Worm (Caenorhabditis elegans) whole organism, early embryonic: Measurements from ENCODE around the gene lgc-39.

Source experiments
- B0310.2 ChIP-seq: sonication (generic microtip); optimal IDR thresholded peaks from 2 replicates; lab custom pipeline; 2016; ENCODE audit warnings: mild to moderate bottlenecking, missing genetic modification characterization, missing compliant biosample characterization
- aly-1 ChIP-seq: sonication (generic microtip); optimal IDR thresholded peaks from 2 replicates; lab custom pipeline; 2016; ENCODE audit warnings: missing genetic modification characterization, missing compliant biosample characterization
- ama-1 ChIP-seq: fragments of 150-350 bp; optimal IDR thresholded peaks from 2 replicates; lab custom pipeline; 2014
- ceh-36 ChIP-seq: sonication (generic microtip); optimal IDR thresholded peaks from 2 replicates; lab custom pipeline; 2016; ENCODE audit warnings: missing genetic modification characterization, inconsistent platforms, missing compliant biosample characterization
- ets-7 ChIP-seq: sonication (generic microtip); optimal IDR thresholded peaks from 2 replicates; lab custom pipeline; 2016; ENCODE audit warnings: missing genotype, missing genetic modification characterization, missing compliant biosample characterization
- flt-1 ChIP-seq: fragments of 200-800 bp; sonication (Bioruptor generic); IDR thresholded peaks from 2 replicates; pipeline ENCODE4 v1.3.6; 2022; ENCODE audit warnings: missing genetic modification characterization, missing compliant biosample characterization
- pes-1 ChIP-seq: fragments of 200-800 bp; sonication (Bioruptor generic); IDR thresholded peaks from 2 replicates; pipeline ENCODE4 v1.3.6; 2022; ENCODE audit warnings: missing genetic modification reagents, missing genetic modification characterization, missing compliant biosample characterization
- scrt-1 ChIP-seq: fragments of 200-800 bp; sonication (Bioruptor generic); IDR thresholded peaks from 2 replicates; pipeline ENCODE4 v1.3.6; 2022; ENCODE audit warnings: missing genetic modification characterization, missing compliant biosample characterization
- tbx-11 ChIP-seq: fragments of 200-800 bp; sonication (Bioruptor generic); IDR thresholded peaks from 2 replicates; pipeline ENCODE4 v1.3.6; 2022; ENCODE audit warnings: missing genetic modification characterization, missing compliant biosample characterization
- tbx-37 ChIP-seq: fragments of 200-800 bp; sonication (Bioruptor generic); conservative IDR thresholded peaks from 2 replicates; pipeline ENCODE4 v1.3.6; 2022; ENCODE audit warnings: missing genetic modification reagents, missing genetic modification characterization, missing compliant biosample characterization
- tra-4 ChIP-seq: sonication (generic microtip); optimal IDR thresholded peaks from 2 replicates; lab custom pipeline; 2017; ENCODE audit warnings: missing genetic modification characterization, missing compliant biosample characterization

- no peak for TF ChIP-seq ama-1 (lab: Kevin White, UChicago)
- no peak for TF ChIP-seq pes-1 (GFP tag; lab: Robert Waterston, UW)
- TF ChIP-seq flt-1: 0 out of 2 replicates have a peak, but pooled peaks have one; percentile 12
- TF ChIP-seq scrt-1 (GFP tag; lab: Robert Waterston, UW): no peak
- TF ChIP-seq ceh-36: no peak
- TF ChIP-seq tbx-37 (GFP tag; lab: Robert Waterston, UW): no peak
- TF ChIP-seq ets-7 (tag; lab: Kevin White, UChicago): no peak
- TF ChIP-seq tbx-11 (GFP tag; lab: Robert Waterston, UW): no peak
- no peak for TF ChIP-seq aly-1 (tag; lab: Kevin White, UChicago)
- no peak for TF ChIP-seq tra-4 (tag; lab: Kevin White, UChicago)
- TF ChIP-seq B0310.2 (tag; lab: Kevin White, UChicago): no peak
Measured at ce11 chrV:7196498-7196966, 21.2 kb downstream of the lgc-39 start, which contains the start of gene F09G2.2.
